Worm (Caenorhabditis elegans): ENCODE results near the gene best-7.

best-7 gene

ce11 chrIV:11183991-11184390 is 46.1 kb downstream of the best-7 start, which contains the start of gene nuaf-3:
nuaf-3 (plus strand) TSS chrIV:11184291.
- TF ChIP-seq ceh-22 (tag; optimal IDR thresholded peaks at IDR 0.05) (no peak), nfya-1 (tag; optimal IDR thresholded peaks at IDR 0.05) (no peak), K09A11.1 (tag; optimal IDR thresholded peaks at IDR 0.05; ENCODE audit: insufficient read depth) (no peak), ceh-24 (tag; optimal IDR thresholded peaks at IDR 0.05) (no peak), ceh-48 (tag; optimal IDR thresholded peaks at IDR 0.05) (no peak), pros-1 (tag; optimal IDR thresholded peaks at IDR 0.05) (no peak), gmeb-2 (tag; optimal IDR thresholded peaks at IDR 0.05) (no peak), hlh-13 (GFP tag; optimal IDR thresholded peaks at IDR 0.05) (no peak), npax-4 (tag; optimal IDR thresholded peaks at IDR 0.05) (no peak), ztf-16 (tag; optimal IDR thresholded peaks at IDR 0.05) (no peak), fkh-6 (tag; optimal IDR thresholded peaks at IDR 0.05) (no peak), pha-4 (tag; optimal IDR thresholded peaks at IDR 0.05) (no peak), elt-4 (tag; optimal IDR thresholded peaks at IDR 0.05) (no peak), odd-2 (tag; optimal IDR thresholded peaks at IDR 0.05) (no peak), lin-11 (tag; optimal IDR thresholded peaks at IDR 0.05) (no peak)

DNA sequence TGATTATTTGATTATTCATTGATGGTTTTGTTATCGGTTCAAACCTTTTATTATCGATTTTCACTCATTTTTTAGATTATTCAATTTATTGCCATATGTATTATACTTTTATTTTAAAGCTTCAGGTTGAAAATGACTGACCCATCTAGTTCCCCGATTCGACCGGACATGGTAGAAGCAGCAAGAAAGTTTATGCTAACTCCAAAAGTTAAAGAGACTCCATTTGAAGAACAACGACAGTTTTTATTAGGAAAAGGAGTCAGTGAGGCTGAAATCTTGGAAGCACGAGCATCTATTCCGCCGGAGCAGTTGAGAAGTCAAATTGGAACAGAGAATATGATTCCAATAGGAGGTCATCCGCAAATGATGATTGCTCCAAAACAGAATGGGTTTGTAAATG is 47.1 kb downstream of the best-7 start, which contains the start of gene prx-14:
TSS of gene prx-14 (plus strand) at position 120 of the 400 bp plus-strand sequence.
- TF ChIP-seq pax-1 (tag; optimal IDR thresholded peaks at IDR 0.05) (no peak), elt-2 (tag; optimal IDR thresholded peaks at IDR 0.05) (peak; percentile 33)

DNA sequence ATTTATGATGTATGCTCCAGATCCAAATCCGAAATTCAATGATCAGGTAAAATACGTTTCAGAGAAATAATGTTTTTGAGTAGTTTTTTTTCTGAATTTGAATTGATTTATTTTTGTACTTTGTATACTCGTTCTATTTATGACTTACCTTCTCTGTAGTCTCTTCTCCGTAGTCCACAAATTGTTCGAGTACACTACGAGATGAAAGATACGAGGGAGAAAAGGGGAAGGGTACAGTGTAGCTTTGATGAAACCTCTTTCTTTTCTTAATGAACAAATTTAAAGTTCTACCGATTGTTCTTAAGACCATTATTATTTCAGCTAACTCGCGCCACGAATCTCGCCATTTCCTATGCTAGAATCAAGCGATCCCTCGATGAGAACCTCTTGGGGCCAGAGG is 50.0 kb downstream of the best-7 start:
- TF ChIP-seq fkh-6 (tag; optimal IDR thresholded peaks at IDR 0.05) (no peak), ceh-18 (tag; optimal IDR thresholded peaks at IDR 0.05) (no peak), hlh-6 (tag; optimal IDR thresholded peaks at IDR 0.05) (no peak), ceh-31 (tag; optimal IDR thresholded peaks at IDR 0.05) (no peak)

ce11 chrIV:11179123-11179740 is 50.9 kb downstream of the best-7 start, which contains the start of gene cpt-2:
cpt-2 (plus strand) TSS chrIV:11179645.
- TF ChIP-seq elt-2 (tag; optimal IDR thresholded peaks at IDR 0.05) (peak; percentile 43), tbx-2 (tag; optimal IDR thresholded peaks at IDR 0.05) (peak; percentile 57), lim-6 (tag; optimal IDR thresholded peaks at IDR 0.05) (peak; percentile 44), ref-2 (tag; optimal IDR thresholded peaks at IDR 0.05) (peak; percentile 18), F13H6.1 (tag; optimal IDR thresholded peaks at IDR 0.05) (peak; percentile 29), ceh-14 (tag; optimal IDR thresholded peaks at IDR 0.05) (peak; percentile 49), ceh-31 (tag; optimal IDR thresholded peaks at IDR 0.05) (peak; percentile 73), ceh-18 (tag; optimal IDR thresholded peaks at IDR 0.05) (peak; percentile 27), C08G9.2 (tag; optimal IDR thresholded peaks at IDR 0.05) (peak; percentile 47), nfya-1 (tag; optimal IDR thresholded peaks at IDR 0.05) (peak; percentile 53), ceh-2 (tag; optimal IDR thresholded peaks at IDR 0.05) (peak; percentile 18), rnt-1 (tag; optimal IDR thresholded peaks at IDR 0.05) (peak; percentile 15), zip-5 (tag; optimal IDR thresholded peaks at IDR 0.05) (peak; percentile 25), ahr-1 (tag; optimal IDR thresholded peaks at IDR 0.05) (peak; percentile 13), unc-42 (tag; optimal IDR thresholded peaks at IDR 0.05) (peak; percentile 54)

ce11 chrIV:11178495-11178894 is 51.6 kb downstream of the best-7 start, which contains the start of gene C08F8.9:
C08F8.9 (minus strand) TSS chrIV:11178595.
- TF ChIP-seq dmd-4 (tag; optimal IDR thresholded peaks at IDR 0.05; ENCODE audit: borderline replicate concordance) (no peak), pha-2 (tag; optimal IDR thresholded peaks at IDR 0.05) (no peak)

DNA sequence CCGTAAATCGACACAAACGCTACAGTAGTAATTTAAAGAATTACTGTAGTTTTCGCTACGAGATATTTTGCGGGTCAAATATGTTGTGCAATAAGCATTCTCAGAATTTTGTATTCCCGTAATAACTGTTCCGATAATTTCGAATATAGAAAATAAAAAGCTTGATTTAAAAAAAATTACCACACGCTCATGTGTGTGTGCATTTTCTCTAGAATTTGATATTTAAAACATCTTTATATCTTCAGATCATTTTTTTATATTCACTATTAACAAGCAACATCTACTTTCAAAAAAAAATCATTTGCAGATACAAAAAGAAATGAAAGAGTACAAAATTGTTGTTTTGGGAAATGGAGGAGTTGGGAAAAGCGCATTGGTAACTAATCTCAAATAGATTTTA is 53.1 kb downstream of the best-7 start, which contains the start of gene rap-3:
TSS of gene rap-3 (plus strand) at position 301 of the 400 bp plus-strand sequence.
- TF ChIP-seq tbx-2 (tag; optimal IDR thresholded peaks at IDR 0.05) (no peak), dmd-4 (tag; optimal IDR thresholded peaks at IDR 0.05; ENCODE audit: borderline replicate concordance) (no peak), ceh-2 (tag; optimal IDR thresholded peaks at IDR 0.05) (no peak), ceh-48 (tag; optimal IDR thresholded peaks at IDR 0.05) (no peak), ceh-30 (tag; optimal IDR thresholded peaks at IDR 0.05) (no peak), ttx-3 (tag; optimal IDR thresholded peaks at IDR 0.05) (no peak), fkh-10 (GFP tag; optimal IDR thresholded peaks at IDR 0.05) (no peak), ceh-6 (GFP tag; optimal IDR thresholded peaks at IDR 0.05) (no peak)

Data from whole organism, late embryonic.